Fruit fly (Drosophila melanogaster): ENCODE measurements around the gene Hex-t1.

Gene Hex-t1

DNA sequence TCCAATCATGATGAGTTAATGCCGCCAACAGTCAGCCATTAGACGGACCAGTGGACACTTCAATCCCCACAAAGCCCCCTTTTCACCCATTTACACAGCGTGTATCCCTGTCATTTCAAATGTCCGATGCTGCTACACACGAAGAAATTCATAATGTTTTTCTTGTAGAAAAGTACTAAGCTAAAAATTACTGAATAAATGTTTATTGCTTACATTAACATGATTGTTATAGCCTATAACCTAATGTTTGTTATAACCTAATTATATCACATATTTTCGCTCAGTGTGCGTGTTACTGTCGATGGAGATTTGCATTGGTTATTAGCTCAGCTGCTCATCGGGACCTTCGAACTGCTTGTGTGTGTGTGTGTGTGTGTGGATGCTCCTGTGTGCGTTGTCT, 12.3 kb upstream of the Hex-t1 start (continued):
- TF ChIP-seq CG14860 (GFP tag; IDR thresholded peaks at IDR 0.05; ENCODE audit: partially characterized antibody) (no peak), ro (GFP tag; IDR thresholded peaks at IDR 0.05) (no peak), chn (GFP tag; optimal IDR thresholded peaks at IDR 0.05) (peak; percentile 16), CG17829 (tag; optimal IDR thresholded peaks at IDR 0.05) (no peak), CG12942 (GFP tag; optimal IDR thresholded peaks at IDR 0.05) (peak; percentile 7), oc (tag; optimal IDR thresholded peaks at IDR 0.05) (no peak), CG8290 (GFP tag; optimal IDR thresholded peaks at IDR 0.05) (no peak), CG8290 (tag; optimal IDR thresholded peaks at IDR 0.05) (peak in 1 of 2 experiments; percentile 70), Gsc (GFP tag; IDR thresholded peaks at IDR 0.05) (0 out of 2 replicates have a peak, but pooled peaks have one; percentile 24), H15 (GFP tag; IDR thresholded peaks at IDR 0.05) (peak; percentile 48; the same call in 1 of the 3 replicates), CG4730 (GFP tag; IDR thresholded peaks at IDR 0.05) (0 out of 2 replicates have a peak, but pooled peaks have one; percentile 24), HLHmδ (GFP tag; optimal IDR thresholded peaks at IDR 0.05) (no peak), Meics (GFP tag; optimal IDR thresholded peaks at IDR 0.05) (peak; percentile 8), Hey (tag; optimal IDR thresholded peaks at IDR 0.05) (no peak), pfk (GFP tag; optimal IDR thresholded peaks at IDR 0.05) (no peak), crol (GFP tag; IDR thresholded peaks at IDR 0.05) (no peak), fd96Cb (tag; optimal IDR thresholded peaks at IDR 0.05) (peak; percentile 48), CG32532 (GFP tag; IDR thresholded peaks at IDR 0.05) (0 out of 2 replicates have a peak, but pooled peaks have one; percentile 17), Spps (tag; optimal IDR thresholded peaks at IDR 0.05) (no peak), CG2712 (tag; optimal IDR thresholded peaks at IDR 0.05) (peak; percentile 45), tin (GFP tag; optimal IDR thresholded peaks at IDR 0.05) (peak; percentile 0), dmrt99B (tag; optimal IDR thresholded peaks at IDR 0.05) (peak; percentile 68), Bteb2 (GFP tag; optimal IDR thresholded peaks at IDR 0.05) (no peak), ap (GFP tag; IDR thresholded peaks at IDR 0.05) (peak; percentile 57; the same call in 1 of the 2 replicates), bowl (GFP tag; IDR thresholded peaks at IDR 0.05) (no peak), Trl (optimal IDR thresholded peaks at IDR 0.05) (no peak), Trl (GFP tag; optimal IDR thresholded peaks at IDR 0.05) (peak; percentile 40), CG4820 (GFP tag; optimal IDR thresholded peaks at IDR 0.05) (no peak), CG16813 (GFP tag; IDR thresholded peaks at IDR 0.05; ENCODE audit: partially characterized antibody) (no peak), gro (GFP tag; optimal IDR thresholded peaks at IDR 0.05) (no peak), Taf1 (GFP tag; IDR thresholded peaks at IDR 0.05) (no peak), Ada2b (GFP tag; IDR thresholded peaks at IDR 0.05) (peak; percentile 64), klu (GFP tag; IDR thresholded peaks at IDR 0.05) (no peak), ftz-f1 (GFP tag; optimal IDR thresholded peaks at IDR 0.05) (no peak), Rx (GFP tag; IDR thresholded peaks at IDR 0.05) (no peak), cwo (GFP tag; optimal IDR thresholded peaks at IDR 0.05) (no peak), CG2202 (tag; optimal IDR thresholded peaks at IDR 0.05) (no peak), CG8924 (tag; optimal IDR thresholded peaks at IDR 0.05) (peak; percentile 34), wek (GFP tag; optimal IDR thresholded peaks at IDR 0.05) (no peak), row (GFP tag; IDR thresholded peaks at IDR 0.05) (peak; percentile 43; the same call in 1 of the 3 replicates), nmo (GFP tag; optimal IDR thresholded peaks at IDR 0.05) (peak; percentile 35), CG17361 (GFP tag; IDR thresholded peaks at IDR 0.05) (peak; percentile 44; the same call in 1 of the 3 replicates), MTF-1 (GFP tag; optimal IDR thresholded peaks at IDR 0.05; ENCODE audit: borderline replicate concordance) (no peak), CG10366 (GFP tag; IDR thresholded peaks at IDR 0.05) (peak; percentile 67), ERR (GFP tag; optimal IDR thresholded peaks at IDR 0.05) (no peak), CG17385 (GFP tag; optimal IDR thresholded peaks at IDR 0.05) (peak; percentile 19), CG10565 (GFP tag; optimal IDR thresholded peaks at IDR 0.05) (no peak), ab (GFP tag; optimal IDR thresholded peaks at IDR 0.05) (no peak), phol (tag; optimal IDR thresholded peaks at IDR 0.05) (peak; percentile 59), CoRest (tag; optimal IDR thresholded peaks at IDR 0.05) (peak; percentile 37), danr (GFP tag; IDR thresholded peaks at IDR 0.05) (0 out of 2 replicates have a peak, but pooled peaks have one; percentile 19), ken (GFP tag; IDR thresholded peaks at IDR 0.05) (peak; percentile 44; the same call in 1 of the 3 replicates)

Data from whole organism, embryonic.